Fruit fly (Drosophila melanogaster): ENCODE results near the gene CG14710.

Gene CG14710

DNA sequence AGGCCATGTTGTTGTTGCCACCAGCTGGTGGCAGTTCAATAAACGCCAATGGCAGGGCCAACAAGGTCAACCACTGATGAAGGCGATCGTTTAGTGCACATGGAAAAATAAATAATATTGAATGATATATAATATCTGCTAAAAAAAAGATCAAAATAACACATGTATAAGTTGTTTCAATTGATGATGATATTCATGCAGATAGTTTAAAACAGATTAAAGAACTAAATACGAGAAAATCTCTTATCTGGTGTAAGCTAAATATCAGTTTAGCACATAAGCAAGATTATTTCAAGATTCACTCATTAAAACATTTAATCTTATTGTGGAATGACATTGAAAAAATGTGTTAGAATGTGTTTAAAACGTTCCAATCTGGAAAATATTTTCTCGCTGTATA is 43.6 kb downstream of the CG14710 start (continued):
- TF ChIP-seq Nf-YB (GFP tag; optimal IDR thresholded peaks at IDR 0.05) (peak; percentile 3), Xrp1 (GFP tag; IDR thresholded peaks at IDR 0.05) (no peak), Hmr (GFP tag; optimal IDR thresholded peaks at IDR 0.05) (peak; percentile 36), pho (GFP tag; optimal IDR thresholded peaks at IDR 0.05) (no peak), CG14965 (GFP tag; optimal IDR thresholded peaks at IDR 0.05; ENCODE audit: borderline replicate concordance) (no peak), CG12391 (tag; optimal IDR thresholded peaks at IDR 0.05) (peak; percentile 65), CG31365 (tag; optimal IDR thresholded peaks at IDR 0.05) (no peak), trem (tag; optimal IDR thresholded peaks at IDR 0.05) (no peak), eyg (GFP tag; optimal IDR thresholded peaks at IDR 0.05) (no peak), ranshi (GFP tag; IDR thresholded peaks at IDR 0.05) (no peak), CTCF (GFP tag; optimal IDR thresholded peaks at IDR 0.05) (no peak), CG33557 (GFP tag; optimal IDR thresholded peaks at IDR 0.05) (no peak), CG15269 (tag; optimal IDR thresholded peaks at IDR 0.05) (peak; percentile 71), CG15696 (tag; optimal IDR thresholded peaks at IDR 0.05) (no peak), Rx (GFP tag; IDR thresholded peaks at IDR 0.05) (no peak), Ssrp (tag; optimal IDR thresholded peaks at IDR 0.05) (peak; percentile 35), bsh (GFP tag; optimal IDR thresholded peaks at IDR 0.05) (peak in 1 of 2 experiments; percentile 31), CG6813 (GFP tag; optimal IDR thresholded peaks at IDR 0.05) (no peak), dati (GFP tag; IDR thresholded peaks at IDR 0.05) (no peak), CG13296 (GFP tag; optimal IDR thresholded peaks at IDR 0.05) (peak; percentile 51), CG8281 (tag; optimal IDR thresholded peaks at IDR 0.05) (peak; percentile 3), ato (GFP tag; IDR thresholded peaks at IDR 0.05; ENCODE audit: partially characterized antibody) (no peak), CG16779 (GFP tag; IDR thresholded peaks at IDR 0.05) (no peak), CG3281 (GFP tag; optimal IDR thresholded peaks at IDR 0.05) (no peak), TFAM (GFP tag; optimal IDR thresholded peaks at IDR 0.05) (no peak), CG32772 (GFP tag; IDR thresholded peaks at IDR 0.05) (no peak), sim (GFP tag; IDR thresholded peaks at IDR 0.05) (no peak), run (tag; optimal IDR thresholded peaks at IDR 0.05) (peak; percentile 24), BEAF-32 (GFP tag; optimal IDR thresholded peaks at IDR 0.05) (no peak), Gug (GFP tag; IDR thresholded peaks at IDR 0.05) (no peak), CG9609 (GFP tag; optimal IDR thresholded peaks at IDR 0.05) (no peak), crp (GFP tag; optimal IDR thresholded peaks at IDR 0.05) (no peak), Mes4 (GFP tag; optimal IDR thresholded peaks at IDR 0.05) (no peak), shn (GFP tag; optimal IDR thresholded peaks at IDR 0.05) (no peak), hbn (GFP tag; IDR thresholded peaks at IDR 0.05; ENCODE audit: partially characterized antibody) (no peak), Poxn (GFP tag; IDR thresholded peaks at IDR 0.05) (no peak), CHES-1-like (GFP tag; optimal IDR thresholded peaks at IDR 0.05) (no peak), vnd (GFP tag; IDR thresholded peaks at IDR 0.05; ENCODE audit: partially characterized antibody) (no peak), gcm (GFP tag; optimal IDR thresholded peaks at IDR 0.05) (peak; percentile 27), CG5245 (GFP tag; optimal IDR thresholded peaks at IDR 0.05) (no peak), Dref (GFP tag; IDR thresholded peaks at IDR 0.05) (no peak), CG14014 (GFP tag; IDR thresholded peaks at IDR 0.05) (no peak), CG17361 (GFP tag; IDR thresholded peaks at IDR 0.05) (peak; percentile 64; the same call in 2 of the 3 replicates), CG6175 (GFP tag; IDR thresholded peaks at IDR 0.05) (no peak), nerfin-2 (GFP tag; IDR thresholded peaks at IDR 0.05; ENCODE audit: partially characterized antibody) (no peak), psq (GFP tag; optimal IDR thresholded peaks at IDR 0.05) (no peak), sisA (GFP tag; IDR thresholded peaks at IDR 0.05) (peak; percentile 35; the same call in 1 of the 2 replicates), CG17568 (GFP tag; optimal IDR thresholded peaks at IDR 0.05) (no peak), CG4424 (GFP tag; optimal IDR thresholded peaks at IDR 0.05) (peak; percentile 39), onecut (GFP tag; IDR thresholded peaks at IDR 0.05) (no peak), Bdp1 (GFP tag; optimal IDR thresholded peaks at IDR 0.05) (no peak), CG8944 (GFP tag; optimal IDR thresholded peaks at IDR 0.05) (no peak)
